Worm (Caenorhabditis elegans) whole organism, L1 larva: ENCODE measurements around the gene swd-2.2.

Experiments used
- C16A3.4 ChIP-seq: fragments of 150-350 bp; optimal IDR thresholded peaks from 2 replicates; lab custom pipeline; 2014; ENCODE audit warnings: missing biosample characterization, missing genetic modification characterization
- C34B4.2 ChIP-seq: sonication (generic microtip); optimal IDR thresholded peaks from 2 replicates; lab custom pipeline; 2017; ENCODE audit warnings: mild to moderate bottlenecking, missing genetic modification characterization, missing compliant biosample characterization
- alr-1 ChIP-seq: fragments of 200-800 bp; sonication (Bioruptor generic); optimal IDR thresholded peaks from 2 replicates; lab custom pipeline; 2018; ENCODE audit warnings: borderline replicate concordance, mild to moderate bottlenecking, missing genetic modification characterization, missing compliant biosample characterization
- ceh-63 ChIP-seq: fragments of 200-800 bp; sonication (Bioruptor generic); optimal IDR thresholded peaks from 2 replicates; lab custom pipeline; 2018; ENCODE audit warnings: mild to moderate bottlenecking, missing genetic modification characterization, missing compliant biosample characterization
- ceh-8 ChIP-seq: fragments of 200-800 bp; sonication (Bioruptor generic); optimal IDR thresholded peaks from 2 replicates; lab custom pipeline; 2018; ENCODE audit warnings: mild to moderate bottlenecking, missing genetic modification characterization, moderate library complexity, missing compliant biosample characterization
- ceh-90 ChIP-seq: sonication (generic microtip); optimal IDR thresholded peaks from 2 replicates; lab custom pipeline; 2016; ENCODE audit warnings: missing genetic modification characterization, missing compliant biosample characterization
- dpl-1 ChIP-seq, 3 experiments: fragments of 150-350 bp in 2 of 3; sonication (generic microtip) in 1 of 3; optimal IDR thresholded peaks; 2 replicates each; lab custom pipeline; 2014 to 2017; ENCODE audit warnings: missing biosample characterization in 3 of 3, missing genetic modification characterization in 3 of 3, missing genetic modification reagents in 3 of 3
- dsc-1 ChIP-seq: sonication (generic microtip); optimal IDR thresholded peaks from 2 replicates; lab custom pipeline; 2016; ENCODE audit warnings: mild to moderate bottlenecking, missing genetic modification characterization, missing compliant biosample characterization
- efl-1 ChIP-seq, 4 experiments: fragments of 150-350 bp; optimal IDR thresholded peaks in 3 of 4; peaks in 1 of 4; 1 replicate in 1 of 4; 2 replicates in 3 of 4; lab custom pipeline; 2014; ENCODE audit warnings: missing biosample characterization in 2 of 4, missing genetic modification characterization in 2 of 4, missing genetic modification reagents in 2 of 4
- elt-3 ChIP-seq, 6 experiments: fragments of 150-350 bp in 1 of 6; sonication (generic microtip); optimal IDR thresholded peaks; 2 replicates each; lab custom pipeline; 2017 to 2018; ENCODE audit warnings: missing biosample characterization in 6 of 6, missing genetic modification characterization in 6 of 6, inconsistent platforms in 1 of 6
- fkh-8 ChIP-seq: sonication (generic microtip); optimal IDR thresholded peaks from 2 replicates; lab custom pipeline; 2016; ENCODE audit warnings: mild to moderate bottlenecking, missing genetic modification characterization, missing compliant biosample characterization
- grh-1 ChIP-seq: fragments of 200-800 bp; sonication (Bioruptor generic); IDR thresholded peaks from 2 replicates; pipeline ENCODE4 v1.3.6; 2022; ENCODE audit warnings: missing genetic modification reagents, missing genetic modification characterization, missing compliant biosample characterization
- hlh-4 ChIP-seq: sonication (generic microtip); optimal IDR thresholded peaks from 2 replicates; lab custom pipeline; 2016; ENCODE audit warnings: mild to moderate bottlenecking, missing genetic modification characterization, missing compliant biosample characterization
- hpl-2 ChIP-seq: fragments of 150-350 bp; optimal IDR thresholded peaks from 2 replicates; lab custom pipeline; 2014; ENCODE audit warnings: missing biosample characterization, missing genetic modification reagents, missing genetic modification characterization
- isw-1 ChIP-seq: fragments of 200-800 bp; sonication (Bioruptor generic); IDR thresholded peaks from 2 replicates; pipeline ENCODE4 v1.3.6; 2022; ENCODE audit warnings: missing genetic modification characterization, missing compliant biosample characterization
- lin-13 ChIP-seq: fragments of 150-350 bp; optimal IDR thresholded peaks from 2 replicates; lab custom pipeline; 2014; ENCODE audit warnings: missing biosample characterization, missing genetic modification reagents, missing genetic modification characterization
- lin-15B ChIP-seq: fragments of 150-350 bp; sonication (generic microtip); optimal IDR thresholded peaks from 3 replicates; lab custom pipeline; 2014; ENCODE audit warnings: missing biosample characterization, missing genetic modification characterization
- lin-39 ChIP-seq: fragments of 150-350 bp; optimal IDR thresholded peaks from 2 replicates; lab custom pipeline; 2014; ENCODE audit warnings: missing biosample characterization, missing genetic modification reagents, missing genetic modification characterization
- lir-3 ChIP-seq: sonication (generic microtip); optimal IDR thresholded peaks from 2 replicates; lab custom pipeline; 2016; ENCODE audit warnings: mild to moderate bottlenecking, missing genetic modification characterization, moderate library complexity, missing compliant biosample characterization; ENCODE audit not compliant: poor library complexity
- lsy-2 ChIP-seq, 2 experiments: fragments of 150-350 bp; optimal IDR thresholded peaks; 2 replicates each; lab custom pipeline; 2014; ENCODE audit warnings: missing biosample characterization in 2 of 2, missing genetic modification characterization in 2 of 2
- mab-9 ChIP-seq: fragments of 200-800 bp; sonication (Bioruptor generic); IDR thresholded peaks from 2 replicates; pipeline ENCODE4 v1.3.6; 2022; ENCODE audit warnings: missing genetic modification reagents, missing genetic modification characterization, missing compliant biosample characterization
- mef-2 ChIP-seq: fragments of 150-350 bp; optimal IDR thresholded peaks from 2 replicates; lab custom pipeline; 2014; ENCODE audit warnings: missing biosample characterization, missing genetic modification characterization
- mep-1 ChIP-seq: fragments of 150-350 bp; optimal IDR thresholded peaks from 2 replicates; lab custom pipeline; 2014; ENCODE audit warnings: missing biosample characterization, missing genetic modification characterization
- nhr-12 ChIP-seq: sonication (generic microtip); optimal IDR thresholded peaks from 2 replicates; lab custom pipeline; 2017; ENCODE audit warnings: missing biosample characterization, missing genetic modification characterization
- nhr-28 ChIP-seq: fragments of 150-350 bp; optimal IDR thresholded peaks from 2 replicates; lab custom pipeline; 2014; ENCODE audit warnings: missing biosample characterization, missing genetic modification characterization
- nhr-47 ChIP-seq: sonication (generic microtip); optimal IDR thresholded peaks from 2 replicates; lab custom pipeline; 2016; ENCODE audit warnings: mild to moderate bottlenecking, missing genetic modification characterization, moderate library complexity, missing compliant biosample characterization
- nhr-71 ChIP-seq: sonication (generic microtip); optimal IDR thresholded peaks from 2 replicates; lab custom pipeline; 2016; ENCODE audit warnings: mild to moderate bottlenecking, missing genetic modification characterization, moderate library complexity, missing compliant biosample characterization
- nhr-76 ChIP-seq: sonication (generic microtip); optimal IDR thresholded peaks from 2 replicates; lab custom pipeline; 2017; ENCODE audit warnings: missing biosample characterization, missing genetic modification characterization
- nhr-84 ChIP-seq: sonication (generic microtip); optimal IDR thresholded peaks from 2 replicates; lab custom pipeline; 2017; ENCODE audit warnings: missing biosample characterization, missing genetic modification characterization
- nhr-85 ChIP-seq: sonication (generic microtip); peaks from one replicate; lab custom pipeline; 2016; ENCODE audit warnings: missing genetic modification characterization, inconsistent platforms, missing compliant biosample characterization
- pax-3 ChIP-seq: fragments of 200-800 bp; sonication (Bioruptor generic); optimal IDR thresholded peaks from 2 replicates; lab custom pipeline; 2018; ENCODE audit warnings: mild to moderate bottlenecking, missing genetic modification characterization, moderate library complexity, missing compliant biosample characterization
- pqm-1 ChIP-seq: sonication (generic microtip); optimal IDR thresholded peaks from 3 replicates; lab custom pipeline; 2017; ENCODE audit warnings: missing biosample characterization, missing genetic modification characterization
- rnt-1 ChIP-seq: sonication (generic microtip); optimal IDR thresholded peaks from 2 replicates; lab custom pipeline; 2016; ENCODE audit warnings: mild to moderate bottlenecking, missing genetic modification characterization, moderate library complexity, missing compliant biosample characterization
- snpc-4 ChIP-seq: fragments of 150-350 bp; optimal IDR thresholded peaks from 2 replicates; lab custom pipeline; 2014; ENCODE audit warnings: missing biosample characterization, missing genetic modification characterization
- snu-23 ChIP-seq: sonication (generic microtip); optimal IDR thresholded peaks from 2 replicates; lab custom pipeline; 2016; ENCODE audit warnings: missing genetic modification characterization, missing compliant biosample characterization
- sup-37 ChIP-seq: fragments of 200-800 bp; sonication (Bioruptor generic); optimal IDR thresholded peaks from 2 replicates; lab custom pipeline; 2018; ENCODE audit warnings: mild to moderate bottlenecking, missing genetic modification characterization, missing compliant biosample characterization
- swsn-7 ChIP-seq: sonication (generic microtip); optimal IDR thresholded peaks from 2 replicates; lab custom pipeline; 2016; ENCODE audit warnings: missing genetic modification characterization, missing compliant biosample characterization
- tbx-2 ChIP-seq: sonication (generic microtip); optimal IDR thresholded peaks from 2 replicates; lab custom pipeline; 2016; ENCODE audit warnings: missing genetic modification characterization, missing compliant biosample characterization
- unc-130 ChIP-seq: fragments of 150-350 bp; optimal IDR thresholded peaks from 2 replicates; lab custom pipeline; 2017; ENCODE audit warnings: missing biosample characterization, missing genetic modification characterization, inconsistent platforms
- unc-30 ChIP-seq: sonication (generic microtip); optimal IDR thresholded peaks from 2 replicates; lab custom pipeline; 2017; ENCODE audit warnings: missing biosample characterization, missing genetic modification characterization
- unc-86 ChIP-seq: sonication (generic microtip); optimal IDR thresholded peaks from 2 replicates; lab custom pipeline; 2016; ENCODE audit warnings: missing genetic modification characterization, missing compliant biosample characterization
- unc-98 ChIP-seq: fragments of 200-800 bp; sonication (Bioruptor generic); IDR thresholded peaks from 2 replicates; pipeline ENCODE4 v1.3.6; 2022; ENCODE audit warnings: missing genetic modification characterization, missing compliant biosample characterization
- vab-15 ChIP-seq: sonication (generic microtip); optimal IDR thresholded peaks from 2 replicates; lab custom pipeline; 2017; ENCODE audit warnings: missing genotype, mild to moderate bottlenecking, missing genetic modification characterization, missing compliant biosample characterization
- xbp-1 ChIP-seq: sonication (generic microtip); optimal IDR thresholded peaks from 2 replicates; lab custom pipeline; 2016; ENCODE audit warnings: missing genetic modification characterization, missing compliant biosample characterization
- zag-1 ChIP-seq: fragments of 150-350 bp; optimal IDR thresholded peaks from 2 replicates; lab custom pipeline; 2014; ENCODE audit warnings: missing biosample characterization, missing genetic modification characterization
- ztf-11 ChIP-seq, 2 experiments: sonication (generic microtip); optimal IDR thresholded peaks; 2 replicates each; lab custom pipeline; 2016 to 2017; ENCODE audit warnings: missing genetic modification characterization in 2 of 2, missing biosample characterization in 1 of 2, missing compliant biosample characterization in 1 of 2
- ztf-4 ChIP-seq: fragments of 150-350 bp; optimal IDR thresholded peaks from 2 replicates; lab custom pipeline; 2014; ENCODE audit warnings: missing biosample characterization, missing genetic modification characterization

swd-2.2 gene

DNA sequence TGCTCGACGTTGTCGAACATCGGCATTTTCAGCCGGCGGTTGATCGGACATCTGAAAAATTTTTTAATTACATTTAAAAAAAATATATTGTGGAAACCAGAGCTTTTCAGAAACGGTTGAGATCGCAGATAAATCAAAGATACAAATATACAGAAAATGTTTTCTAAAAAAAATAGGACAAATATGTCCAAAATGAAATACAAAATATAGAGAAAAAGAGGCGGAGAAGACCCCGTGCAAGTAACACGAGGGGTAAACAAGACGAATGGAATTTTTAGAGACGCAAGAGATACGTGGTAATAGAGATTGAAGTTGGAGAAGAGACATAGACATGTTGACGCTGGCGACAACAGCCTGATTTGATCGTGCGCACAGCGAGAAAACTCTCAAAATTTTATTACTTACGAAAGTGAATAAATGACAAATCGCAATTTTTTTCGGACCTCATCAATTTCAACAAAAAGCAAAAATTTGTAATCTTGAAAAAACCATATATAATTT, 41.5 kb downstream of the swd-2.2 start, which contains the start of gene cdgs-1 (continued):
- TF ChIP-seq xbp-1 (tag; lab: Kevin White, UChicago) = peak; percentile 18
- peak; percentile 28 for TF ChIP-seq tbx-2 (tag; lab: Kevin White, UChicago)
- peak; percentile 25 for TF ChIP-seq C16A3.4
- peak; percentile 46 to 57 for TF ChIP-seq efl-1 (optimal IDR thresholded peaks at IDR 0.05; lab: Kevin White, UChicago)
- TF ChIP-seq efl-1 (GFP tag; optimal IDR thresholded peaks at IDR 0.05 in 1 of 2; lab: Kevin White, UChicago) = peak; percentile 40 to 88
- peak; percentile 29 for TF ChIP-seq nhr-47 (tag; lab: Kevin White, UChicago)
- TF ChIP-seq elt-3 (tag; optimal IDR thresholded peaks at IDR 0.05; lab: Kevin White, UChicago) = peak in 1 of 6 experiments; percentile 5

DNA sequence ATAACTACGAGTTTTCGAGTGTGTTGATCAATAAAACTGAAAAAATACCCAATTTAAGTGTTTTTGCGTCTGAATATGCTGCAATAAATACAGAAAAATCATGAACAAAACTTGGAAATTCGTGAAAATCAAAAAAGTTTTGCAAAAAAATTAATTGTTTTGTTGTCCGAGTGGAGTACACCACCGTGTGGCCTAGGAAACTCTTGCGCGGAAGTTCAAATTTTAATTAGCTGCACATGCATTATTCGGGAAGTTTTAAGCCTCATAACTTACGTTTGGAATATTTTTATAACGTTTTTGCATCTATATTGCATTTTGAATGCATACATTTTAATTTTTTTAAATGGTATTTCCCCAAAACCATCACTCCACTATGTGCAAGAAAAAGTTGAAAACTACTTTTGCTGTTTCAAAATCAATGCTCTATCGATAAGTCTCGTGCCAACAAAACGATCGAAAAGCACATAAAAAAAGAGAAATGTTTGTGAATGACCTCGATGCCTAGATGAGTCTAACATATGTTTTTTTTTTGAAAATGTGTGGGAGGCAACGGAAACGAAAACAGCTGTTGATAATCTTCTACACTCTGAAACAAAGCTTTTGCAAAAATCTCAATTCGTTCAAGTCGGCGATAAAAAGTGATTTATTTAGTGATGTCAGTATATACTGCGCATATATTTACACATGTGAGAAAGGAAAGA, 42.3 kb downstream of the swd-2.2 start:
- TF ChIP-seq ztf-4 = no peak
- no peak for TF ChIP-seq pqm-1 (tag; lab: Kevin White, UChicago)
- no peak for TF ChIP-seq C34B4.2 (tag; lab: Kevin White, UChicago)
- TF ChIP-seq unc-98 (GFP tag; lab: Robert Waterston, UW) = no peak
- TF ChIP-seq unc-86 (tag; lab: Kevin White, UChicago) = no peak
- no peak for TF ChIP-seq alr-1
- no peak for TF ChIP-seq ceh-8 (GFP tag; lab: Kevin White, UChicago)
- TF ChIP-seq ztf-11 (tag; optimal IDR thresholded peaks at IDR 0.05; lab: Kevin White, UChicago) = peak in 1 of 2 experiments; percentile 71
- TF ChIP-seq nhr-76 = no peak
- peak; percentile 49 for TF ChIP-seq xbp-1 (tag; lab: Kevin White, UChicago)
- TF ChIP-seq isw-1 (GFP tag; lab: Robert Waterston, UW) = peak; percentile 5; the same call in 1 of the 2 replicates
- no peak for TF ChIP-seq mef-2 (tag; lab: Kevin White, UChicago)
- peak; percentile 3 for TF ChIP-seq unc-130 (tag; lab: Kevin White, UChicago)
- TF ChIP-seq nhr-85 = peak; percentile 91
- TF ChIP-seq nhr-84 = no peak
- TF ChIP-seq swsn-7 = peak; percentile 53
- TF ChIP-seq vab-15 (tag; lab: Kevin White, UChicago) = no peak
- peak; percentile 76 to 88 (median 86) for TF ChIP-seq dpl-1 (GFP tag; optimal IDR thresholded peaks at IDR 0.05; lab: Kevin White, UChicago)
- no peak for TF ChIP-seq nhr-12 (tag; lab: Kevin White, UChicago)
- peak; percentile 86 for TF ChIP-seq rnt-1 (tag; lab: Kevin White, UChicago)
- no peak for TF ChIP-seq lin-15B
- TF ChIP-seq grh-1 (GFP tag; lab: Robert Waterston, UW) = peak; percentile 73
- peak; percentile 10 to 53 for TF ChIP-seq lsy-2 (tag; optimal IDR thresholded peaks at IDR 0.05; lab: Kevin White, UChicago)
- peak; percentile 68 for TF ChIP-seq nhr-47 (tag; lab: Kevin White, UChicago)
- TF ChIP-seq elt-3 (tag; optimal IDR thresholded peaks at IDR 0.05; lab: Kevin White, UChicago) = peak in 1 of 6 experiments; percentile 2
- TF ChIP-seq nhr-28 (tag; lab: Kevin White, UChicago) = no peak
- TF ChIP-seq hlh-4 (tag; lab: Kevin White, UChicago) = no peak
- TF ChIP-seq unc-30 = no peak
- no peak for TF ChIP-seq sup-37 (GFP tag; lab: Kevin White, UChicago)
- TF ChIP-seq efl-1 (optimal IDR thresholded peaks at IDR 0.05; lab: Kevin White, UChicago) = peak; percentile 53 to 89
- peak; percentile 87 to 99 for TF ChIP-seq efl-1 (GFP tag; optimal IDR thresholded peaks at IDR 0.05 in 1 of 2; lab: Kevin White, UChicago)
- TF ChIP-seq lir-3 (tag; lab: Kevin White, UChicago) = peak; percentile 73
- TF ChIP-seq nhr-71 (tag; lab: Kevin White, UChicago) = peak; percentile 56
- peak; percentile 82 for TF ChIP-seq ceh-90
- no peak; the same call in 1 of the 2 replicates for TF ChIP-seq mab-9 (GFP tag; lab: Robert Waterston, UW)
- peak; percentile 44 for TF ChIP-seq snu-23 (GFP tag; lab: Kevin White, UChicago)
- TF ChIP-seq dsc-1 (tag; lab: Kevin White, UChicago) = peak; percentile 66
- TF ChIP-seq zag-1 (tag; lab: Kevin White, UChicago) = no peak
- TF ChIP-seq lin-13 = no peak
- no peak for TF ChIP-seq ceh-63
- peak; percentile 53 for TF ChIP-seq pax-3 (tag; lab: Kevin White, UChicago)
- no peak for TF ChIP-seq fkh-8 (tag; lab: Kevin White, UChicago)
- no peak for TF ChIP-seq lin-39 (tag; lab: Kevin White, UChicago)
- no peak for TF ChIP-seq C16A3.4
- no peak for TF ChIP-seq hpl-2 (GFP tag; lab: Kevin White, UChicago)
- TF ChIP-seq mep-1 (tag; lab: Kevin White, UChicago) = no peak
- no peak for TF ChIP-seq snpc-4 (tag; lab: Kevin White, UChicago)
